Worm (Caenorhabditis elegans) whole organism, L3 larva: Measurements from ENCODE around the gene T26C5.4.
A peak's percentile ranks its signal among the peaks of the same experiment; 100 is the strongest.

ENCODE experiments used
- R02D3.7 ChIP-seq: fragments of 150-350 bp; optimal IDR thresholded peaks from 2 replicates; lab custom pipeline; 2014; ENCODE audit warnings: missing biosample characterization, missing genetic modification characterization
- aly-2 ChIP-seq: fragments of 150-350 bp; optimal IDR thresholded peaks from 2 replicates; lab custom pipeline; 2014; ENCODE audit warnings: missing biosample characterization, missing genetic modification characterization
- ama-1 ChIP-seq: fragments of 150-350 bp; optimal IDR thresholded peaks from 2 replicates; lab custom pipeline; 2018
- ceh-16 ChIP-seq: sonication (generic microtip); optimal IDR thresholded peaks from 2 replicates; lab custom pipeline; 2017; ENCODE audit warnings: missing biosample characterization, missing genetic modification characterization
- ceh-28 ChIP-seq: fragments of 150-350 bp; optimal IDR thresholded peaks from 2 replicates; lab custom pipeline; 2014; ENCODE audit warnings: missing biosample characterization, missing genetic modification reagents, missing genetic modification characterization
- ceh-82 ChIP-seq: fragments of 150-350 bp; optimal IDR thresholded peaks from 2 replicates; lab custom pipeline; 2014; ENCODE audit warnings: missing biosample characterization, missing genetic modification characterization
- egl-5 ChIP-seq: fragments of 150-350 bp; optimal IDR thresholded peaks from 2 replicates; lab custom pipeline; 2017; ENCODE audit warnings: missing biosample characterization, missing genetic modification reagents, missing genetic modification characterization, inconsistent platforms
- elt-2 ChIP-seq: sonication (generic microtip); optimal IDR thresholded peaks from 2 replicates; lab custom pipeline; 2016; ENCODE audit warnings: missing genetic modification reagents, mild to moderate bottlenecking, missing genetic modification characterization, missing compliant biosample characterization
- elt-3 ChIP-seq, 3 experiments: fragments of 150-350 bp in 1 of 3; sonication (generic microtip) in 2 of 3; optimal IDR thresholded peaks; 2 replicates in 2 of 3; 4 replicates in 1 of 3; lab custom pipeline; 2014 to 2017; ENCODE audit warnings: missing biosample characterization in 3 of 3, missing genetic modification characterization in 3 of 3
- fkh-10 ChIP-seq: sonication (generic microtip); optimal IDR thresholded peaks from 2 replicates; lab custom pipeline; 2017; ENCODE audit warnings: missing biosample characterization, missing genetic modification reagents, missing genetic modification characterization
- fkh-2 ChIP-seq: fragments of 150-350 bp; optimal IDR thresholded peaks from 2 replicates; lab custom pipeline; 2014; ENCODE audit warnings: missing biosample characterization, missing genetic modification reagents, missing genetic modification characterization
- fos-1 ChIP-seq: fragments of 150-350 bp; optimal IDR thresholded peaks from 2 replicates; lab custom pipeline; 2014; ENCODE audit warnings: missing biosample characterization, missing genetic modification characterization
- hmg-11 ChIP-seq: sonication (generic microtip); optimal IDR thresholded peaks from 2 replicates; lab custom pipeline; 2016; ENCODE audit warnings: missing genetic modification characterization, missing compliant biosample characterization
- lin-15B ChIP-seq: fragments of 150-350 bp; optimal IDR thresholded peaks from 2 replicates; lab custom pipeline; 2014; ENCODE audit warnings: missing biosample characterization, missing genetic modification characterization
- lin-39 ChIP-seq: fragments of 150-350 bp; optimal IDR thresholded peaks from 2 replicates; lab custom pipeline; 2018; ENCODE audit warnings: missing biosample characterization, missing genetic modification reagents, missing genetic modification characterization
- mml-1 ChIP-seq: fragments of 150-350 bp; sonication (generic microtip); optimal IDR thresholded peaks from 3 replicates; lab custom pipeline; 2014; ENCODE audit warnings: missing biosample characterization, missing genetic modification characterization
- nfya-1 ChIP-seq: sonication (generic microtip); optimal IDR thresholded peaks from 2 replicates; lab custom pipeline; 2017; ENCODE audit warnings: missing genetic modification characterization, mild to moderate bottlenecking, missing compliant biosample characterization, antibody characterized with exemption, moderate library complexity; ENCODE audit not compliant: insufficient read depth
- nhr-12 ChIP-seq: fragments of 150-350 bp; optimal IDR thresholded peaks from 2 replicates; lab custom pipeline; 2014; ENCODE audit warnings: missing biosample characterization, missing genetic modification characterization
- nhr-23 ChIP-seq: fragments of 150-350 bp; optimal IDR thresholded peaks from 2 replicates; lab custom pipeline; 2014; ENCODE audit warnings: missing biosample characterization, missing genetic modification reagents, missing genetic modification characterization
- nhr-237 ChIP-seq: fragments of 150-350 bp; optimal IDR thresholded peaks from 2 replicates; lab custom pipeline; 2014; ENCODE audit warnings: missing biosample characterization, missing genetic modification characterization
- nhr-25 ChIP-seq: sonication (generic microtip); optimal IDR thresholded peaks from 2 replicates; lab custom pipeline; 2017; ENCODE audit warnings: missing biosample characterization, missing genetic modification characterization
- nhr-28 ChIP-seq: fragments of 150-350 bp; optimal IDR thresholded peaks from 2 replicates; lab custom pipeline; 2014; ENCODE audit warnings: missing biosample characterization, missing genetic modification characterization
- nhr-43 ChIP-seq: sonication (generic microtip); optimal IDR thresholded peaks from 2 replicates; lab custom pipeline; 2016; ENCODE audit warnings: mild to moderate bottlenecking, missing genetic modification characterization, missing compliant biosample characterization; ENCODE audit not compliant: poor library complexity, severe bottlenecking
- nhr-67 ChIP-seq: fragments of 150-350 bp; optimal IDR thresholded peaks from 2 replicates; lab custom pipeline; 2014; ENCODE audit warnings: missing biosample characterization, missing genetic modification characterization
- nhr-76 ChIP-seq: fragments of 150-350 bp; sonication (generic microtip); optimal IDR thresholded peaks from 5 replicates; lab custom pipeline; 2014; ENCODE audit warnings: missing biosample characterization, missing genetic modification characterization
- nhr-77 ChIP-seq: fragments of 150-350 bp; optimal IDR thresholded peaks from 2 replicates; lab custom pipeline; 2014; ENCODE audit warnings: missing biosample characterization, missing genetic modification characterization
- pha-4 ChIP-seq: fragments of 150-350 bp; optimal IDR thresholded peaks from 2 replicates; lab custom pipeline; 2014; ENCODE audit warnings: missing biosample characterization, missing genetic modification reagents, missing genetic modification characterization
- pqm-1 ChIP-seq: fragments of 150-350 bp; optimal IDR thresholded peaks from 2 replicates; lab custom pipeline; 2017; ENCODE audit warnings: missing biosample characterization, missing genetic modification characterization, inconsistent platforms
- sea-2 ChIP-seq: fragments of 150-350 bp; sonication (generic microtip); optimal IDR thresholded peaks from 4 replicates; lab custom pipeline; 2014; ENCODE audit warnings: missing biosample characterization, missing genetic modification reagents, missing genetic modification characterization
- skn-1 ChIP-seq: fragments of 150-350 bp; optimal IDR thresholded peaks from 2 replicates; lab custom pipeline; 2014; ENCODE audit warnings: missing biosample characterization, missing genetic modification characterization
- snpc-4 ChIP-seq: fragments of 150-350 bp; optimal IDR thresholded peaks from 2 replicates; lab custom pipeline; 2014; ENCODE audit warnings: missing biosample characterization, missing genetic modification characterization
- tbx-2 ChIP-seq: sonication (generic microtip); optimal IDR thresholded peaks from 2 replicates; lab custom pipeline; 2016; ENCODE audit warnings: mild to moderate bottlenecking, missing genetic modification characterization, missing compliant biosample characterization
- unc-39 ChIP-seq: sonication (generic microtip); optimal IDR thresholded peaks from 4 replicates; lab custom pipeline; 2017; ENCODE audit warnings: missing biosample characterization, missing genetic modification characterization
- unc-62 ChIP-seq: fragments of 150-350 bp; sonication (generic microtip); optimal IDR thresholded peaks from 4 replicates; lab custom pipeline; 2014; ENCODE audit warnings: missing biosample characterization, missing genetic modification reagents, missing genetic modification characterization

T26C5.4 gene

DNA sequence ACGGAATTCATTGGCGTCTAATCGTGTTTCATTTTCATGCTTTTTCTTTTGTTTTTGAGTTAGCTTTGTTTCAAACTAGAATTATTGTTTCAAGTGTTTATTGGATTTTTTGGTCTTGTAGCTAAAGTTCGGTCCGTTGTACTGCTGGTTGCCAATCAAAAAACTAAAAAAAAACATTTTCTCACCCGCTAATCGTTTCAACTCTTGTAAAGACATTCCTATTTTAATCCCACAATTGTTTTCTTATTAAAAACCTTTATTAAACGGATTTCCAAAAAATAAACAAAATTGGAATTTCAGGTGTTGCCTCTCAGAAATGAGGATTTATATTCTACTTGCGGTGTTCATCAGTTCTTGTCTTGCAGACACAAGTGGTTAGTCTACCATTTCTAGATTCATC lies 17.4 kb downstream of the T26C5.4 start, which contains the start of gene T26C5.2:
Gene T26C5.2, plus strand, starts transcription at position 301 of the 400 bp plus-strand sequence.
- TF ChIP-seq fkh-10 (GFP tag; lab: Kevin White, UChicago): no peak
- TF ChIP-seq fkh-2 (tag; lab: Kevin White, UChicago): no peak
- TF ChIP-seq nhr-25 (tag; lab: Kevin White, UChicago): no peak
- no peak for TF ChIP-seq nhr-77 (tag; lab: Kevin White, UChicago)
- no peak for TF ChIP-seq aly-2 (tag; lab: Kevin White, UChicago)
- TF ChIP-seq nhr-23 (tag; lab: Kevin White, UChicago): no peak
- TF ChIP-seq unc-62 (GFP tag; lab: Kevin White, UChicago): no peak
- TF ChIP-seq ceh-16 (tag; lab: Kevin White, UChicago): no peak
- no peak for TF ChIP-seq elt-3 (tag; optimal IDR thresholded peaks at IDR 0.05; lab: Kevin White, UChicago)
- no peak for TF ChIP-seq nfya-1 (tag; lab: Kevin White, UChicago)
- no peak for TF ChIP-seq elt-2 (tag; lab: Kevin White, UChicago)
- TF ChIP-seq unc-39 (tag; lab: Kevin White, UChicago): no peak
- no peak for TF ChIP-seq tbx-2 (tag; lab: Kevin White, UChicago)
- TF ChIP-seq nhr-237: no peak
- no peak for TF ChIP-seq ceh-28 (tag; lab: Kevin White, UChicago)
- no peak for TF ChIP-seq R02D3.7 (tag; lab: Kevin White, UChicago)
- no peak for TF ChIP-seq hmg-11 (tag; lab: Kevin White, UChicago)

DNA sequence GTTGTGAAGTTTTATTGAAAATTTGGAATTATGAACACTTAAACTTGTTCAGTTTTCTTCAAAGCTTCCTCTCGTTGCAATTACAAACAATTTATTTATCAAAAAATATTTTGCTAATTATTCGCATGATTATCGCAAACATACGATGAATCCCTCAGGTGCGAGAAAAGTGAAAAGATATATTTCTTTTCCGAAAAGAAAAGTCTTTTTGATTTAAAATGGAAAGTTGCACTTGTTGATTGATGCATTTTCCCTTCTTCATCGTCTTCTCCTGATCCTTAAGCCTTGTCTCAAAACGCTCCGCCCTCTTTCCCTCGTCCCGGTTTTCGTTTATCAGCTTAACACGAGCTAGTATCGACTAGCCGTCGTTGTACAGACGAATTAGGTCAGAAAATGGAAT lies 17.8 kb downstream of the T26C5.4 start:
- peak; percentile 16 for TF ChIP-seq nhr-23 (tag; lab: Kevin White, UChicago)
- TF ChIP-seq nhr-77 (tag; lab: Kevin White, UChicago): no peak
- peak; percentile 34 for TF ChIP-seq nhr-43
- no peak for TF ChIP-seq lin-39 (tag; lab: Kevin White, UChicago)

DNA sequence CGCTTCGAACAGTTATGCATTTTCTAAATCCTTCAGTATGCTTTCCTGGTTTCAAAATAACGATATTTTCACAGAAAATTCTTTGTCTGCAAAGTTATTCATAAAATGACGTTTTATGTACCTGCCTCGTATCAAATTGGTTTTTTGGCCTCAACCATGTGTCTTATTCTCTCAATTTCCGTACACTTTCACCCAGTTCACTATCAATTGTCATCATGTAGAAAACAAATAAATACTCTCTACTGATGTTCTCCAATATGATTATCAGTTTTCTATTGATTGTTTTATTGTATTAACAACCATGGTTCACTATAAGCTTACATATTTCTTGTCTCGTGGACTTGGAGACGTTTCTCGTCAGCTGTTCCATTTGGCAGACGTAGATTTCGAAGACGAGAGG lies 19.1 kb downstream of the T26C5.4 start, which contains the start of gene gst-13:
Gene gst-13, plus strand, starts transcription at position 218 of the 400 bp plus-strand sequence.
- TF ChIP-seq hmg-11 (tag; lab: Kevin White, UChicago) (no peak), nfya-1 (tag; lab: Kevin White, UChicago) (no peak), nhr-67 (no peak), ama-1 (lab: Kevin White, UChicago) (no peak), fos-1 (no peak), pqm-1 (tag; lab: Kevin White, UChicago) (peak; percentile 96), fkh-2 (tag; lab: Kevin White, UChicago) (no peak), ceh-82 (tag; lab: Kevin White, UChicago) (no peak), pha-4 (tag; lab: Kevin White, UChicago) (peak; percentile 64), elt-2 (tag; lab: Kevin White, UChicago) (peak; percentile 86), skn-1 (peak; percentile 82), ceh-28 (tag; lab: Kevin White, UChicago) (peak; percentile 1)

DNA sequence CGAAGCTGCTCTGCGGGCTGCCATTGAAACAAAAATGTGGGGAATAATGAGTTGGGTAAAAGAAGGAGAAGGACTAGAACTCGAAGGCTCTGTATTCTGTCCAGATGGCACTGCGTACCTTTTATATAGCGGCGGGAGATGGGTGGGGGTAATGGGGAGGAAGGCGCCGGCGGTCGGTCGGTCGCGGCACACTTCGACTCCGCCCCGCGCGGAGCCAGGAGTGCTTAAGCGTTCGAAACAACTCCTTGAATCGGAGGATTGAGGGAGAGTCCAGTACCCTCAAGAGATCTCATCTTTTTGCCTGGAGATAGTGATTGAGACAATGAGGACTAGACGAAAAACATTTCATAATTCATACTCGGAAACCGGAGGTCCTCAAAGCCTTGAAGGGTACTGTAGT lies 23.2 kb downstream of the T26C5.4 start, which contains the start of gene abu-14:
Gene abu-14, minus strand, starts transcription at position 81 of the 400 bp plus-strand sequence.
- TF ChIP-seq nhr-23 (tag; lab: Kevin White, UChicago) (no peak), nhr-67 (no peak), nhr-12 (tag; lab: Kevin White, UChicago) (no peak), snpc-4 (tag; lab: Kevin White, UChicago) (no peak), nhr-28 (tag; lab: Kevin White, UChicago) (no peak), pqm-1 (tag; lab: Kevin White, UChicago) (no peak), lin-15B (no peak), unc-62 (GFP tag; lab: Kevin White, UChicago) (no peak), ceh-82 (tag; lab: Kevin White, UChicago) (no peak)

DNA sequence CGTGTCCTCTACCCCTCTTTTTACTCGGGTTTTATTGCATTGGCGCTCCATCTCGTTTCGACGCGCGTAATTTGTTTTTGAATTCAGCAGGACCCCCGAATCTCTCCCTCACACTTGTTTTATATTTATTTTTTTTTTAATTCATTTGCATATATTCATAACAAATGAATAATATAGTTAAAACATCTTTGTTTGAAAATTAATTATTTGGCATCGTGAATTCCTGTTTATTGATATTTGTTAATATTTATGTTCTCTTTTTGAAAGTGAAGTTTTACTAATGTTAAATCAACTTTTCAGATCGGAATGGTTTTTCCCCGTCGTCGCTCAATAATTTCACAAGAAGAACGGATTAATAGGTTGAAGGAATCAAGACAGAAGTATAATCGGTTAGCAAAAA lies 27.4 kb downstream of the T26C5.4 start, which contains the start of gene ZK1067.3:
Gene ZK1067.3, plus strand, starts transcription at position 301 of the 400 bp plus-strand sequence.
- TF ChIP-seq nhr-67 (no peak), nhr-76 (tag; lab: Kevin White, UChicago) (no peak), sea-2 (GFP tag; lab: Kevin White, UChicago) (no peak), egl-5 (tag; lab: Kevin White, UChicago) (no peak), mml-1 (no peak)
